Fruit fly (Drosophila melanogaster): Measurements from ENCODE around the gene wkd.

The wkd gene

dm6 chr3R:11568873-11569450 lies 12.4 kb upstream of the wkd start, which contains the start of gene Mrp4 (continued):
- TF ChIP-seq Eip74EF (GFP tag; optimal IDR thresholded peaks at IDR 0.05) (peak in 1 of 2 experiments; percentile 79), gcm2 (GFP tag; optimal IDR thresholded peaks at IDR 0.05) (no peak), CG11247 (GFP tag; IDR thresholded peaks at IDR 0.05) (peak; percentile 58), odd (GFP tag; optimal IDR thresholded peaks at IDR 0.05) (peak; percentile 76), ttk (GFP tag; IDR thresholded peaks at IDR 0.05) (no peak), CG1832 (GFP tag; optimal IDR thresholded peaks at IDR 0.05) (no peak), dysf (GFP tag; IDR thresholded peaks at IDR 0.05) (no peak; the same call in 2 of the 3 replicates), CG6654 (GFP tag; optimal IDR thresholded peaks at IDR 0.05) (no peak), CG7745 (tag; optimal IDR thresholded peaks at IDR 0.05) (no peak), dmrt99B (tag; optimal IDR thresholded peaks at IDR 0.05) (no peak), Hand (GFP tag; optimal IDR thresholded peaks at IDR 0.05) (peak; percentile 74), Trl (optimal IDR thresholded peaks at IDR 0.05) (peak; percentile 99 to 100), Trl (GFP tag; optimal IDR thresholded peaks at IDR 0.05) (peak; percentile 54), Side (GFP tag; optimal IDR thresholded peaks at IDR 0.05) (peak; percentile 46), slbo (GFP tag; IDR thresholded peaks at IDR 0.05) (peak; percentile 56), CoRest (tag; optimal IDR thresholded peaks at IDR 0.05) (no peak), Fer3 (tag; optimal IDR thresholded peaks at IDR 0.05) (peak; percentile 14), toy (GFP tag; IDR thresholded peaks at IDR 0.05) (no peak), fd3F (GFP tag; optimal IDR thresholded peaks at IDR 0.05) (no peak), yki (optimal IDR thresholded peaks at IDR 0.05) (no peak), sens (GFP tag) (peak; percentile 90), peb (GFP tag; IDR thresholded peaks at IDR 0.05) (no peak), tx (GFP tag; optimal IDR thresholded peaks at IDR 0.05) (no peak), CG1647 (GFP tag; optimal IDR thresholded peaks at IDR 0.05) (no peak), sug (tag; optimal IDR thresholded peaks at IDR 0.05) (peak; percentile 38), CG4404 (GFP tag; IDR thresholded peaks at IDR 0.05) (no peak), CG31224 (GFP tag; IDR thresholded peaks at IDR 0.05) (no peak), Hr3 (GFP tag; optimal IDR thresholded peaks at IDR 0.05) (no peak), CG11504 (tag; optimal IDR thresholded peaks at IDR 0.05) (no peak), CG18599 (GFP tag; optimal IDR thresholded peaks at IDR 0.05) (peak; percentile 54), CG4328 (GFP tag; optimal IDR thresholded peaks at IDR 0.05) (no peak), mam (GFP tag; optimal IDR thresholded peaks at IDR 0.05) (peak; percentile 7), CG17359 (tag; optimal IDR thresholded peaks at IDR 0.05) (peak; percentile 16), CG12155 (GFP tag; optimal IDR thresholded peaks at IDR 0.05) (no peak), HLH54F (GFP tag; optimal IDR thresholded peaks at IDR 0.05) (no peak), stc (GFP tag; IDR thresholded peaks at IDR 0.05) (peak; percentile 45; the same call in 1 of the 2 replicates), Nf-YC (tag; optimal IDR thresholded peaks at IDR 0.05) (peak; percentile 38), MESR4 (GFP tag; optimal IDR thresholded peaks at IDR 0.05) (peak; percentile 14), CG9932 (GFP tag; IDR thresholded peaks at IDR 0.05) (peak; percentile 42), CG2129 (GFP tag; IDR thresholded peaks at IDR 0.05; ENCODE audit: partially characterized antibody) (no peak), CG11723 (GFP tag; optimal IDR thresholded peaks at IDR 0.05) (peak; percentile 23), vvl (GFP tag; IDR thresholded peaks at IDR 0.05) (peak; percentile 71), CG11695 (GFP tag; IDR thresholded peaks at IDR 0.05) (0 out of 3 replicates have a peak, but pooled peaks have one; percentile 34), seq (GFP tag; IDR thresholded peaks at IDR 0.05) (peak; percentile 29; the same call in 1 of the 2 replicates), bsh (GFP tag; optimal IDR thresholded peaks at IDR 0.05) (peak in 1 of 2 experiments; percentile 16), Mes4 (GFP tag; optimal IDR thresholded peaks at IDR 0.05) (peak; percentile 27), zen2 (GFP tag; IDR thresholded peaks at IDR 0.05; ENCODE audit: partially characterized antibody) (peak; percentile 83; the same call in 2 of the 3 replicates), Bdp1 (GFP tag; optimal IDR thresholded peaks at IDR 0.05) (peak; percentile 15), crol (GFP tag; IDR thresholded peaks at IDR 0.05) (no peak), run (tag; optimal IDR thresholded peaks at IDR 0.05) (no peak), zf30C (GFP tag; optimal IDR thresholded peaks at IDR 0.05) (no peak)

Measured in whole organism, embryonic.